Fruit fly (Drosophila melanogaster) whole organism, embryonic: Measurements from ENCODE around the gene ttm50.

Experiments
- ATbp ChIP-seq: fragments of 200-800 bp; sonication (Bioruptor generic); optimal IDR thresholded peaks from 2 replicates; lab custom pipeline; 2017; ENCODE audit warnings: missing biosample characterization, mild to moderate bottlenecking, missing genetic modification characterization, missing genetic modification reagents
- CG10267 ChIP-seq: fragments of 200-800 bp; sonication (Bioruptor generic); optimal IDR thresholded peaks from 2 replicates; lab custom pipeline; 2018; ENCODE audit warnings: missing biosample characterization, mild to moderate bottlenecking, missing genetic modification characterization, moderate library complexity
- CG10431 ChIP-seq: fragments of 200-800 bp; sonication (Bioruptor generic); optimal IDR thresholded peaks from 3 replicates; lab custom pipeline; 2018; ENCODE audit warnings: missing biosample characterization, mild to moderate bottlenecking, missing genetic modification characterization
- CG10979 ChIP-seq: fragments of 200-800 bp; sonication (Bioruptor generic); optimal IDR thresholded peaks from 2 replicates; lab custom pipeline; 2018; ENCODE audit warnings: missing biosample characterization, mild to moderate bottlenecking, missing genetic modification characterization, moderate library complexity
- CG11085 ChIP-seq: fragments of 200-800 bp; sonication (Bioruptor generic); IDR thresholded peaks from 2 replicates; pipeline ENCODE4 v1.3.6; 2022; ENCODE audit warnings: missing biosample characterization, missing genetic modification characterization
- CG12236 ChIP-seq: fragments of 200-800 bp; sonication (Bioruptor generic); optimal IDR thresholded peaks from 2 replicates; lab custom pipeline; 2016; ENCODE audit warnings: missing biosample characterization, missing genetic modification characterization
- CG12299 ChIP-seq: fragments of 200-800 bp; sonication (Bioruptor generic); optimal IDR thresholded peaks from 2 replicates; lab custom pipeline; 2018; ENCODE audit warnings: missing biosample characterization, mild to moderate bottlenecking, missing genetic modification characterization
- CG13424 ChIP-seq: fragments of 200-800 bp; sonication (Bioruptor generic); optimal IDR thresholded peaks from 2 replicates; lab custom pipeline; 2019; ENCODE audit warnings: missing biosample characterization, mild to moderate bottlenecking, missing genetic modification characterization, moderate library complexity
- CG13775 ChIP-seq: fragments of 200-800 bp; sonication (Bioruptor generic); optimal IDR thresholded peaks from 3 replicates; lab custom pipeline; 2017; ENCODE audit warnings: missing biosample characterization, mild to moderate bottlenecking, missing genetic modification characterization
- CG14667 ChIP-seq: fragments of 200-800 bp; sonication (Bioruptor generic); IDR thresholded peaks from 2 replicates; pipeline ENCODE4 v1.3.6; 2022; ENCODE audit warnings: missing biosample characterization, missing genetic modification characterization
- CG15011 ChIP-seq: fragments of 200-800 bp; sonication (Bioruptor generic); optimal IDR thresholded peaks from 3 replicates; lab custom pipeline; 2018; ENCODE audit warnings: missing biosample characterization, mild to moderate bottlenecking, missing genetic modification characterization
- CG15269 ChIP-seq: fragments of 200-800 bp; sonication (Bioruptor generic); optimal IDR thresholded peaks from 2 replicates; lab custom pipeline; 2018; ENCODE audit warnings: missing biosample characterization, mild to moderate bottlenecking, missing genetic modification characterization, moderate library complexity
- CG17328 ChIP-seq: fragments of 200-800 bp; sonication (Bioruptor generic); IDR thresholded peaks from 2 replicates; pipeline ENCODE4 v1.3.6; 2022; ENCODE audit warnings: missing biosample characterization, missing genetic modification characterization
- CG17829 ChIP-seq: fragments of 200-800 bp; optimal IDR thresholded peaks from 2 replicates; lab custom pipeline; 2019; ENCODE audit warnings: missing biosample characterization, mild to moderate bottlenecking, missing genetic modification characterization, moderate library complexity
- CG18599 ChIP-seq: fragments of 200-800 bp; sonication (Bioruptor generic); optimal IDR thresholded peaks from 3 replicates; lab custom pipeline; 2017; ENCODE audit warnings: missing biosample characterization, missing genetic modification characterization, mild to moderate bottlenecking, moderate library complexity, missing genetic modification reagents
- CG2120 ChIP-seq: fragments of 200-800 bp; sonication (Bioruptor generic); optimal IDR thresholded peaks from 3 replicates; lab custom pipeline; 2016; ENCODE audit warnings: missing biosample characterization, missing genetic modification characterization
- CG31224 ChIP-seq: fragments of 200-800 bp; sonication (Bioruptor generic); IDR thresholded peaks from 2 replicates; pipeline ENCODE4 v1.3.6; 2022; ENCODE audit warnings: missing biosample characterization, missing genetic modification characterization
- CG31441 ChIP-seq: fragments of 200-800 bp; sonication (Bioruptor generic); IDR thresholded peaks from 2 replicates; pipeline ENCODE4 v1.3.6; 2022; ENCODE audit warnings: missing biosample characterization, missing genetic modification characterization
- CG32532 ChIP-seq: fragments of 200-800 bp; sonication (Bioruptor generic); IDR thresholded peaks from 2 replicates; pipeline ENCODE4 v1.3.6; 2022; ENCODE audit warnings: missing biosample characterization, missing genetic modification characterization
- CG7839 ChIP-seq: fragments of 200-800 bp; sonication (Bioruptor generic); optimal IDR thresholded peaks from 3 replicates; lab custom pipeline; 2018; ENCODE audit warnings: missing biosample characterization, mild to moderate bottlenecking, missing genetic modification characterization, moderate library complexity
- CHES-1-like ChIP-seq: fragments of 200-800 bp; sonication (Bioruptor generic); optimal IDR thresholded peaks from 2 replicates; lab custom pipeline; 2016; ENCODE audit warnings: missing biosample characterization, missing genetic modification characterization
- D ChIP-seq, 2 experiments: fragments of 200-800 bp in 1 of 2; fragments of >200 bp in 1 of 2; sonication (Bioruptor generic) in 1 of 2; optimal IDR thresholded peaks; 2 replicates in 1 of 2; 3 replicates in 1 of 2; lab custom pipeline; 2017; ENCODE audit warnings: mild to moderate bottlenecking in 1 of 2, missing biosample characterization in 1 of 2, missing genetic modification characterization in 1 of 2, missing genetic modification reagents in 1 of 2
- HHEX ChIP-seq: fragments of 200-800 bp; sonication (Bioruptor generic); optimal IDR thresholded peaks from 3 replicates; lab custom pipeline; 2017; ENCODE audit warnings: missing biosample characterization, mild to moderate bottlenecking, missing genetic modification characterization, missing genetic modification reagents
- Hr51 ChIP-seq, 2 experiments: fragments of 200-800 bp; sonication (Bioruptor generic); optimal IDR thresholded peaks; 2 replicates in 1 of 2; 3 replicates in 1 of 2; lab custom pipeline; 2016 to 2018; ENCODE audit warnings: missing biosample characterization in 2 of 2, missing genetic modification characterization in 2 of 2, mild to moderate bottlenecking in 1 of 2, moderate library complexity in 1 of 2
- Mad ChIP-seq: fragments of 200-800 bp; sonication (Bioruptor generic); optimal IDR thresholded peaks from 2 replicates; lab custom pipeline; 2016; ENCODE audit warnings: missing biosample characterization, missing genetic modification characterization
- Oli ChIP-seq: fragments of 200-800 bp; sonication (Bioruptor generic); optimal IDR thresholded peaks from 2 replicates; lab custom pipeline; 2018; ENCODE audit warnings: missing biosample characterization, mild to moderate bottlenecking, missing genetic modification characterization, moderate library complexity
- Opbp ChIP-seq: fragments of 200-800 bp; sonication (Bioruptor generic); IDR thresholded peaks from 3 replicates; pipeline ENCODE4 v1.3.6; 2022; ENCODE audit warnings: missing biosample characterization, missing genetic modification characterization; ENCODE audit not compliant: partially characterized antibody
- PHDP ChIP-seq: fragments of 200-800 bp; sonication (Bioruptor generic); optimal IDR thresholded peaks from 3 replicates; lab custom pipeline; 2018; ENCODE audit warnings: missing biosample characterization, mild to moderate bottlenecking, missing genetic modification characterization, moderate library complexity
- Xbp1 ChIP-seq: fragments of 200-800 bp; sonication (Bioruptor generic); optimal IDR thresholded peaks from 3 replicates; lab custom pipeline; 2016; ENCODE audit warnings: missing biosample characterization, mild to moderate bottlenecking, missing genetic modification characterization
- cato ChIP-seq: fragments of 200-800 bp; sonication (Bioruptor generic); optimal IDR thresholded peaks from 2 replicates; lab custom pipeline; 2016; ENCODE audit warnings: missing biosample characterization, missing genetic modification characterization, borderline replicate concordance
- disco-r ChIP-seq: fragments of 200-800 bp; sonication (Bioruptor generic); optimal IDR thresholded peaks from 2 replicates; lab custom pipeline; 2016; ENCODE audit warnings: missing biosample characterization, missing genetic modification characterization
- dmrt99B ChIP-seq: fragments of 200-800 bp; sonication (Bioruptor generic); optimal IDR thresholded peaks from 2 replicates; lab custom pipeline; 2018; ENCODE audit warnings: missing biosample characterization, mild to moderate bottlenecking, missing genetic modification characterization, moderate library complexity
- gro ChIP-seq: fragments of 200-800 bp; sonication (Bioruptor generic); optimal IDR thresholded peaks from 2 replicates; lab custom pipeline; 2016; ENCODE audit warnings: missing biosample characterization, missing genetic modification characterization
- gsb-n ChIP-seq: fragments of 200-800 bp; sonication (Bioruptor generic); optimal IDR thresholded peaks from 3 replicates; lab custom pipeline; 2018; ENCODE audit warnings: missing biosample characterization, mild to moderate bottlenecking, missing genetic modification characterization
- lab ChIP-seq: fragments of 200-800 bp; sonication (Bioruptor generic); optimal IDR thresholded peaks from 3 replicates; lab custom pipeline; 2017; ENCODE audit warnings: missing biosample characterization, missing genetic modification characterization, mild to moderate bottlenecking, moderate library complexity, missing genetic modification reagents
- nerfin-2 ChIP-seq: fragments of 200-800 bp; sonication (Bioruptor generic); IDR thresholded peaks from 2 replicates; pipeline ENCODE4 v1.3.6; 2022; ENCODE audit warnings: missing biosample characterization, missing genetic modification characterization; ENCODE audit not compliant: partially characterized antibody
- nmo ChIP-seq: fragments of 200-800 bp; sonication (Bioruptor generic); optimal IDR thresholded peaks from 2 replicates; lab custom pipeline; 2018; ENCODE audit warnings: missing biosample characterization, mild to moderate bottlenecking, missing genetic modification characterization, moderate library complexity
- oc ChIP-seq: fragments of 200-800 bp; sonication (Bioruptor generic); optimal IDR thresholded peaks from 2 replicates; lab custom pipeline; 2018; ENCODE audit warnings: missing biosample characterization, mild to moderate bottlenecking, missing genetic modification characterization, moderate library complexity
- peb ChIP-seq: fragments of 200-800 bp; sonication (Bioruptor generic); IDR thresholded peaks from 2 replicates; pipeline ENCODE4 v1.3.6; 2022; ENCODE audit warnings: missing biosample characterization, missing genetic modification characterization
- sens ChIP-seq: fragments of 200-800 bp; sonication (Bioruptor generic); peaks from one replicate; lab custom pipeline; 2016; ENCODE audit warnings: missing biosample characterization, missing genetic modification characterization
- sisA ChIP-seq: fragments of 200-800 bp; sonication (Bioruptor generic); IDR thresholded peaks from 2 replicates; pipeline ENCODE4 v1.3.6; 2022; ENCODE audit warnings: missing biosample characterization, missing genetic modification characterization
- sna ChIP-seq: fragments of 200-800 bp; sonication (Bioruptor generic); IDR thresholded peaks from 2 replicates; pipeline ENCODE4 v1.3.6; 2022; ENCODE audit warnings: missing biosample characterization, missing genetic modification characterization; ENCODE audit not compliant: partially characterized antibody
- sob ChIP-seq: fragments of 200-800 bp; sonication (Bioruptor generic); IDR thresholded peaks from 2 replicates; pipeline ENCODE4 v1.3.6; 2022; ENCODE audit warnings: missing biosample characterization, missing genetic modification characterization
- sqz ChIP-seq: fragments of 200-800 bp; sonication (Bioruptor generic); optimal IDR thresholded peaks from 3 replicates; lab custom pipeline; 2018; ENCODE audit warnings: missing biosample characterization, mild to moderate bottlenecking, missing genetic modification characterization
- stc ChIP-seq: fragments of 200-800 bp; sonication (Bioruptor generic); IDR thresholded peaks from 2 replicates; pipeline ENCODE4 v1.3.6; 2022; ENCODE audit warnings: missing biosample characterization, missing genetic modification characterization
- tgo ChIP-seq: fragments of 200-800 bp; sonication (Bioruptor generic); IDR thresholded peaks from 3 replicates; pipeline ENCODE4 v1.3.6; 2022; ENCODE audit warnings: missing biosample characterization, missing genetic modification characterization
- ttk ChIP-seq: fragments of 200-800 bp; sonication (Bioruptor generic); IDR thresholded peaks from 2 replicates; pipeline ENCODE4 v2.1.2; 2022; ENCODE audit warnings: missing biosample characterization, missing genetic modification characterization
- zfh1 ChIP-seq: fragments of 200-800 bp; sonication (Bioruptor generic); IDR thresholded peaks from 3 replicates; pipeline ENCODE4 v1.3.6; 2022; ENCODE audit warnings: missing biosample characterization, missing genetic modification characterization

The ttm50 gene

dm6 chrX:2757400-2757799, 25.4 kb upstream of the ttm50 start (continued):
- TF ChIP-seq CG7839 (tag; lab: Kevin White, UChicago): peak; percentile 31
- TF ChIP-seq D (optimal IDR thresholded peaks at IDR 0.05; lab: Kevin White, UChicago): no peak
- TF ChIP-seq D (GFP tag; optimal IDR thresholded peaks at IDR 0.05; lab: Kevin White, UChicago): peak; percentile 5
- TF ChIP-seq CG12299 (tag; lab: Kevin White, UChicago): no peak
- 0 out of 3 replicates have a peak, but pooled peaks have one; percentile 42 for TF ChIP-seq zfh1 (GFP tag; lab: Robert Waterston, UW)
- TF ChIP-seq dmrt99B (tag; lab: Kevin White, UChicago): peak; percentile 54
- TF ChIP-seq nerfin-2 (GFP tag; lab: Robert Waterston, UW): no peak
- 0 out of 2 replicates have a peak, but pooled peaks have one; percentile 12 for TF ChIP-seq CG32532 (GFP tag; lab: Robert Waterston, UW)
- no peak for TF ChIP-seq gsb-n
- TF ChIP-seq CG2120 (GFP tag; lab: Kevin White, UChicago): peak; percentile 32
- TF ChIP-seq Oli (tag; lab: Kevin White, UChicago): peak; percentile 26
- TF ChIP-seq CG17328 (GFP tag; lab: Robert Waterston, UW): peak; percentile 22; the same call in 1 of the 2 replicates
- peak; percentile 45; the same call in 1 of the 2 replicates for TF ChIP-seq sisA
- peak; percentile 35; the same call in 1 of the 2 replicates for TF ChIP-seq stc (GFP tag; lab: Robert Waterston, UW)
- peak; percentile 38 for TF ChIP-seq CG18599 (GFP tag; lab: Kevin White, UChicago)
- no peak for TF ChIP-seq Mad (GFP tag; lab: Kevin White, UChicago)
- TF ChIP-seq CG13775: no peak
- TF ChIP-seq gro (GFP tag; lab: Kevin White, UChicago): no peak
- no peak for TF ChIP-seq CG31224 (GFP tag; lab: Robert Waterston, UW)
- TF ChIP-seq Opbp (GFP tag; lab: Robert Waterston, UW): no peak
- no peak for TF ChIP-seq CG12236 (GFP tag; lab: Kevin White, UChicago)
- TF ChIP-seq Xbp1 (GFP tag; lab: Kevin White, UChicago): peak; percentile 28
- TF ChIP-seq PHDP: peak; percentile 5
- TF ChIP-seq oc (tag; lab: Kevin White, UChicago): peak; percentile 14
- peak; percentile 9 for TF ChIP-seq CG10267 (tag; lab: Kevin White, UChicago)
- TF ChIP-seq HHEX (GFP tag; lab: Kevin White, UChicago): peak; percentile 32
- TF ChIP-seq ATbp (GFP tag; lab: Kevin White, UChicago): peak; percentile 8
- TF ChIP-seq sob (GFP tag; lab: Robert Waterston, UW): 0 out of 2 replicates have a peak, but pooled peaks have one; percentile 21
- TF ChIP-seq lab (GFP tag; lab: Kevin White, UChicago): peak; percentile 35
- peak; percentile 11 for TF ChIP-seq CG17829 (tag; lab: Kevin White, UChicago)
- peak; percentile 15; the same call in 1 of the 2 replicates for TF ChIP-seq ttk (GFP tag; lab: Robert Waterston, UW)
- TF ChIP-seq nmo: peak; percentile 25
- TF ChIP-seq CG31441 (GFP tag; lab: Robert Waterston, UW): 0 out of 2 replicates have a peak, but pooled peaks have one; percentile 29
- peak; percentile 10 for TF ChIP-seq CG13424 (tag; lab: Kevin White, UChicago)
- no peak for TF ChIP-seq CG15011
- TF ChIP-seq CG10979 (tag; lab: Kevin White, UChicago): peak; percentile 20
- TF ChIP-seq cato: no peak
- no peak for TF ChIP-seq peb (GFP tag; lab: Robert Waterston, UW)
- TF ChIP-seq CG14667 (GFP tag; lab: Robert Waterston, UW): 0 out of 2 replicates have a peak, but pooled peaks have one; percentile 22
- TF ChIP-seq sna (GFP tag; lab: Robert Waterston, UW): no peak
- peak in 1 of 2 experiments; percentile 14 for TF ChIP-seq Hr51 (GFP tag; optimal IDR thresholded peaks at IDR 0.05; lab: Kevin White, UChicago)
- peak; percentile 21; the same call in 1 of the 3 replicates for TF ChIP-seq tgo
- TF ChIP-seq sqz: no peak
- TF ChIP-seq disco-r (GFP tag; lab: Kevin White, UChicago): no peak
- peak; percentile 15 for TF ChIP-seq CG15269
- TF ChIP-seq CG11085: no peak
- TF ChIP-seq CG10431 (GFP tag; lab: Kevin White, UChicago): no peak
- TF ChIP-seq CHES-1-like (GFP tag; lab: Kevin White, UChicago): no peak
- TF ChIP-seq sens (GFP tag; lab: Kevin White, UChicago): peak; percentile 67
